Worm (Caenorhabditis elegans) whole organism, L4 larva: Measurements from ENCODE around the gene F56D1.1.
A peak's percentile ranks its signal among the peaks of the same experiment; 100 is the strongest.

Experiments used
- D1046.2 ChIP-seq: fragments of 200-800 bp; sonication (Bioruptor generic); IDR thresholded peaks from 2 replicates; pipeline ENCODE4 v1.3.6; 2022; ENCODE audit warnings: missing genetic modification characterization, missing compliant biosample characterization
- F26F4.8 ChIP-seq: fragments of 200-800 bp; sonication (Bioruptor generic); conservative IDR thresholded peaks from 2 replicates; pipeline ENCODE4 v1.3.6; 2022; ENCODE audit warnings: missing genetic modification characterization, missing compliant biosample characterization
- F49E8.2 ChIP-seq: sonication (generic microtip); optimal IDR thresholded peaks from 2 replicates; lab custom pipeline; 2016; ENCODE audit warnings: missing compliant biosample characterization, mild to moderate bottlenecking, missing genetic modification characterization, borderline replicate concordance
- Y48G9A.11 ChIP-seq: fragments of 200-800 bp; sonication (Bioruptor generic); IDR thresholded peaks from 2 replicates; pipeline ENCODE4 v1.3.6; 2022; ENCODE audit warnings: missing genetic modification reagents, missing genetic modification characterization, missing compliant biosample characterization
- Y5F2A.4 ChIP-seq: fragments of 200-800 bp; sonication (Bioruptor generic); optimal IDR thresholded peaks from 2 replicates; lab custom pipeline; 2018; ENCODE audit warnings: mild to moderate bottlenecking, missing genetic modification characterization, missing compliant biosample characterization
- Y75B8A.6 ChIP-seq: fragments of 200-800 bp; sonication (Bioruptor generic); IDR thresholded peaks from 2 replicates; pipeline ENCODE4 v1.3.6; 2022; ENCODE audit warnings: missing genetic modification reagents, missing genetic modification characterization, missing compliant biosample characterization
- ZK546.5 ChIP-seq, 2 experiments: sonication (generic microtip); optimal IDR thresholded peaks; 2 replicates each; lab custom pipeline; 2017; ENCODE audit warnings: missing biosample characterization in 2 of 2, missing genetic modification characterization in 2 of 2
- attf-4 ChIP-seq: sonication (generic microtip); optimal IDR thresholded peaks from 3 replicates; lab custom pipeline; 2017; ENCODE audit warnings: missing biosample characterization, missing genetic modification characterization
- ceh-28 ChIP-seq: fragments of 150-350 bp; optimal IDR thresholded peaks from 2 replicates; lab custom pipeline; 2014; ENCODE audit warnings: missing biosample characterization, missing genetic modification reagents, missing genetic modification characterization
- ceh-32 ChIP-seq: sonication (generic microtip); optimal IDR thresholded peaks from 2 replicates; lab custom pipeline; 2016; ENCODE audit warnings: mild to moderate bottlenecking, missing genetic modification characterization, missing compliant biosample characterization; ENCODE audit not compliant: poor library complexity
- ceh-62 ChIP-seq: sonication (generic microtip); optimal IDR thresholded peaks from 2 replicates; lab custom pipeline; 2017; ENCODE audit warnings: missing biosample characterization, missing genetic modification characterization
- cey-2 ChIP-seq: sonication (generic microtip); optimal IDR thresholded peaks from 3 replicates; lab custom pipeline; 2017; ENCODE audit warnings: missing genetic modification characterization, mild to moderate bottlenecking, missing compliant biosample characterization, antibody characterized with exemption, borderline replicate concordance; ENCODE audit not compliant: insufficient read depth
- ctbp-1 ChIP-seq: fragments of 200-800 bp; sonication (Bioruptor generic); IDR thresholded peaks from 2 replicates; pipeline ENCODE4 v1.3.6; 2022; ENCODE audit warnings: missing genetic modification reagents, missing genetic modification characterization, missing compliant biosample characterization
- daf-16 ChIP-seq, 3 experiments: sonication (generic microtip); optimal IDR thresholded peaks; 2 replicates each; lab custom pipeline; 2016 to 2017; ENCODE audit warnings: missing genetic modification characterization in 3 of 3, missing genetic modification reagents in 3 of 3, mild to moderate bottlenecking in 2 of 3, missing compliant biosample characterization in 2 of 3, missing biosample characterization in 1 of 3, moderate library complexity in 1 of 3
- daf-8 ChIP-seq: fragments of 200-800 bp; sonication (Bioruptor generic); IDR thresholded peaks from 2 replicates; pipeline ENCODE4 v1.3.6; 2022; ENCODE audit warnings: missing genetic modification characterization, missing compliant biosample characterization
- dmd-6 ChIP-seq: fragments of 200-800 bp; sonication (Bioruptor generic); IDR thresholded peaks from 2 replicates; pipeline ENCODE4 v1.3.6; 2022; ENCODE audit warnings: missing genetic modification reagents, missing genetic modification characterization, missing compliant biosample characterization
- dmd-8 ChIP-seq: fragments of 200-800 bp; sonication (Bioruptor generic); IDR thresholded peaks from 2 replicates; pipeline ENCODE4 v1.3.6; 2022; ENCODE audit warnings: missing genetic modification characterization, missing compliant biosample characterization
- dmd-9 ChIP-seq: fragments of 200-800 bp; sonication (Bioruptor generic); IDR thresholded peaks from 2 replicates; pipeline ENCODE4 v1.3.6; 2022; ENCODE audit warnings: missing genetic modification reagents, missing genetic modification characterization, missing compliant biosample characterization
- dpl-1 ChIP-seq: fragments of 150-350 bp; optimal IDR thresholded peaks from 2 replicates; lab custom pipeline; 2014; ENCODE audit warnings: missing biosample characterization, missing genetic modification reagents, missing genetic modification characterization
- egl-27 ChIP-seq: sonication (generic microtip); optimal IDR thresholded peaks from 3 replicates; lab custom pipeline; 2017; ENCODE audit warnings: missing biosample characterization, missing genetic modification reagents, missing genetic modification characterization
- egl-43 ChIP-seq: fragments of 200-800 bp; sonication (Bioruptor generic); IDR thresholded peaks from 2 replicates; pipeline ENCODE4 v1.3.6; 2022; ENCODE audit warnings: missing genetic modification reagents, missing genetic modification characterization, missing compliant biosample characterization
- fos-1 ChIP-seq: fragments of 150-350 bp; optimal IDR thresholded peaks from 2 replicates; lab custom pipeline; 2014; ENCODE audit warnings: missing biosample characterization, missing genetic modification characterization
- hif-1 ChIP-seq, 2 experiments: sonication (generic microtip); optimal IDR thresholded peaks; 2 replicates each; lab custom pipeline; 2016 to 2017; ENCODE audit warnings: missing compliant biosample characterization in 2 of 2, missing genetic modification characterization in 2 of 2, missing genetic modification reagents in 2 of 2, missing genotype in 2 of 2, mild to moderate bottlenecking in 1 of 2
- hmg-1.1 ChIP-seq: fragments of 200-800 bp; sonication (Bioruptor generic); IDR thresholded peaks from 2 replicates; pipeline ENCODE4 v1.3.6; 2022; ENCODE audit warnings: missing genetic modification reagents, missing genetic modification characterization, missing compliant biosample characterization
- jun-1 ChIP-seq: fragments of 150-350 bp; optimal IDR thresholded peaks from 2 replicates; lab custom pipeline; 2014; ENCODE audit warnings: missing biosample characterization, missing genetic modification reagents, missing genetic modification characterization
- lin-1 ChIP-seq: fragments of 200-800 bp; sonication (Bioruptor generic); IDR thresholded peaks from 2 replicates; pipeline ENCODE4 v1.3.6; 2022; ENCODE audit warnings: missing genetic modification reagents, missing genetic modification characterization, missing compliant biosample characterization
- lin-38 ChIP-seq: fragments of 200-800 bp; sonication (Bioruptor generic); IDR thresholded peaks from 2 replicates; pipeline ENCODE4 v1.3.6; 2022; ENCODE audit warnings: missing genetic modification reagents, missing genetic modification characterization, missing compliant biosample characterization
- lin-39 ChIP-seq: fragments of 150-350 bp; optimal IDR thresholded peaks from 2 replicates; lab custom pipeline; 2014; ENCODE audit warnings: missing biosample characterization, missing genetic modification reagents, missing genetic modification characterization
- lsy-2 ChIP-seq, 2 experiments: fragments of 150-350 bp in 1 of 2; sonication (generic microtip) in 1 of 2; optimal IDR thresholded peaks; 2 replicates each; lab custom pipeline; 2014 to 2017; ENCODE audit warnings: missing biosample characterization in 2 of 2, missing genetic modification characterization in 2 of 2
- mep-1 ChIP-seq: fragments of 150-350 bp; sonication (generic microtip); optimal IDR thresholded peaks from 3 replicates; lab custom pipeline; 2014; ENCODE audit warnings: missing biosample characterization, missing genetic modification characterization
- nhr-102 ChIP-seq: sonication (generic microtip); optimal IDR thresholded peaks from 2 replicates; lab custom pipeline; 2016; ENCODE audit warnings: mild to moderate bottlenecking, missing genetic modification characterization, moderate library complexity, missing compliant biosample characterization
- nhr-11 ChIP-seq: fragments of 150-350 bp; optimal IDR thresholded peaks from 2 replicates; lab custom pipeline; 2014; ENCODE audit warnings: missing biosample characterization, missing genetic modification characterization
- nhr-237 ChIP-seq: sonication (generic microtip); optimal IDR thresholded peaks from 2 replicates; lab custom pipeline; 2017; ENCODE audit warnings: missing biosample characterization, missing genetic modification characterization
- nhr-42 ChIP-seq: fragments of 200-800 bp; sonication (Bioruptor generic); IDR thresholded peaks from 2 replicates; pipeline ENCODE4 v1.3.6; 2022; ENCODE audit warnings: missing genetic modification characterization, missing compliant biosample characterization
- nhr-6 ChIP-seq: fragments of 150-350 bp; optimal IDR thresholded peaks from 2 replicates; lab custom pipeline; 2014; ENCODE audit warnings: missing biosample characterization, missing genetic modification characterization
- nhr-77 ChIP-seq: fragments of 150-350 bp; optimal IDR thresholded peaks from 2 replicates; lab custom pipeline; 2014; ENCODE audit warnings: missing biosample characterization, missing genetic modification characterization
- php-3 ChIP-seq: fragments of 200-800 bp; sonication (Bioruptor generic); IDR thresholded peaks from 2 replicates; pipeline ENCODE4 v1.3.6; 2022; ENCODE audit warnings: missing genetic modification reagents, missing genetic modification characterization, missing compliant biosample characterization
- sdz-12 ChIP-seq: fragments of 200-800 bp; sonication (Bioruptor generic); optimal IDR thresholded peaks from 2 replicates; lab custom pipeline; 2018; ENCODE audit warnings: mild to moderate bottlenecking, missing genetic modification characterization, missing compliant biosample characterization
- set-16 ChIP-seq: fragments of 200-800 bp; sonication (Bioruptor generic); IDR thresholded peaks from 2 replicates; pipeline ENCODE4 v1.3.6; 2022; ENCODE audit warnings: missing genetic modification reagents, missing genetic modification characterization, missing compliant biosample characterization
- snpc-1.2 ChIP-seq: fragments of 200-800 bp; sonication (Bioruptor generic); IDR thresholded peaks from 2 replicates; pipeline ENCODE4 v1.3.6; 2022; ENCODE audit warnings: missing genetic modification reagents, missing genetic modification characterization, missing compliant biosample characterization
- spr-3 ChIP-seq: fragments of 200-800 bp; sonication (Bioruptor generic); optimal IDR thresholded peaks from 2 replicates; lab custom pipeline; 2018; ENCODE audit warnings: mild to moderate bottlenecking, missing genetic modification characterization, missing compliant biosample characterization
- tag-97 ChIP-seq: fragments of 200-800 bp; sonication (Bioruptor generic); IDR thresholded peaks from 2 replicates; pipeline ENCODE4 v1.3.6; 2022; ENCODE audit warnings: missing genetic modification characterization, missing compliant biosample characterization
- tra-1 ChIP-seq: fragments of 200-800 bp; sonication (Bioruptor generic); IDR thresholded peaks from 2 replicates; pipeline ENCODE4 v1.3.6; 2022; ENCODE audit warnings: missing genetic modification reagents, missing genetic modification characterization, missing compliant biosample characterization
- unc-39 ChIP-seq: sonication (generic microtip); optimal IDR thresholded peaks from 2 replicates; lab custom pipeline; 2017; ENCODE audit warnings: missing biosample characterization, missing genetic modification characterization
- unc-62 ChIP-seq, 3 experiments: fragments of 150-350 bp in 1 of 3; sonication (generic microtip); optimal IDR thresholded peaks in 2 of 3; peaks in 1 of 3; 1 replicate in 1 of 3; 2 replicates in 2 of 3; lab custom pipeline; 2014 to 2017; ENCODE audit warnings: missing biosample characterization in 3 of 3, missing genetic modification characterization in 3 of 3, missing genetic modification reagents in 3 of 3, missing genotype in 1 of 3
- zfp-3 ChIP-seq: fragments of 200-800 bp; sonication (Bioruptor generic); conservative IDR thresholded peaks from 2 replicates; pipeline ENCODE4 v1.3.6; 2022; ENCODE audit warnings: missing genetic modification reagents, missing genetic modification characterization, missing compliant biosample characterization
- zip-2 ChIP-seq: fragments of 150-350 bp; optimal IDR thresholded peaks from 2 replicates; lab custom pipeline; 2014; ENCODE audit warnings: missing biosample characterization, missing genetic modification characterization
- ztf-11 ChIP-seq: fragments of 150-350 bp; optimal IDR thresholded peaks from 2 replicates; lab custom pipeline; 2014; ENCODE audit warnings: missing biosample characterization, missing genetic modification characterization
- ztf-7 ChIP-seq: fragments of 150-350 bp; optimal IDR thresholded peaks from 2 replicates; lab custom pipeline; 2014; ENCODE audit warnings: missing biosample characterization, missing genetic modification characterization

Gene F56D1.1

DNA sequence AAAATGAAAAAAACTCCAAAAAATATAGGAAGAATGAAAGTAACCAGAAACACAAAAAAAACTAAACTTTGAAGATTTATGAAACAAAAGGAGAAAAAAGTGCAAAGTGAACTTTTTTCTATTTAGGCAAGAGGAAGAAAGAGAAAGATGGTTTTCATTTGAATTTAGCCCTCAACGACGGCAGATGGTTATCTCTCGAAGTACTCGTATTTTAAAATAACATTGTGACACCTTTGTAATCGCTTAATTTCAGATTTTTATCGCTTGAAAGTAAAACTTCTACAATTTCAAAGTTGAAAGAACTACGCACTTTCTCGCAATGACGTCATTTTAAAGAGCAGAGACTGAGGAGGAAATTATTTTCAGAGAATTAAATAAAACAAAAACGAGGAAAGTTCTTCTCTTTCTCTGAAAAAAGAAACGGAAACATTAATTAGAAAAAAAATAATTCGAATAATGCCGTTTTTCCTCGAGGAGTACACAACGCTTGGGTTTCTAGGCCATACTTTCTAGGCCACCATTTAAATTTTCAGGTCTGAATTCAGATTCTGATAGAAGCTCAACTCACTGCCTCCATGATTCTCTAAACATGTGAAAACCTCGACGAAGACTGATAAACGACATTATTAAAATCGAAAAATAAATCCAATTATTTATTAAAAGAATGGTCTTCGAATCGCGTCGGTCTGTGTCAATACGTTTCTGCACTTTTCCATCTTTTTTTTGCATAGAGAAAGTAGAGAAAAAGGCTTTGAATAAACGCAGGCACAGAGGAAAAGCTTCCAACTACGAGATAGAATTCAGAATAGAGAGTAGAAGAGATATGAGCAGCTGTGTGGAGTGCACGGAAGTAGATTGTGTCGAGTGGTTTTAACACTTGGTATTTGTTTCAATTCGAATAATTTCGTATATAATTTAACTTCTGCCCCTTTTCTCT lies 33.3 kb downstream of the F56D1.1 start:
- no peak for TF ChIP-seq snpc-1.2 (GFP tag; lab: Robert Waterston, UW)
- TF ChIP-seq daf-8 (GFP tag; lab: Robert Waterston, UW), result no peak
- TF ChIP-seq ztf-11 (tag; lab: Kevin White, UChicago), result no peak
- no peak for TF ChIP-seq Y75B8A.6 (GFP tag; lab: Robert Waterston, UW)
- TF ChIP-seq dpl-1, result no peak
- TF ChIP-seq zfp-3 (GFP tag; lab: Robert Waterston, UW), result no peak
- peak; percentile 55; the same call in 1 of the 2 replicates for TF ChIP-seq Y48G9A.11 (GFP tag; lab: Robert Waterston, UW)
- TF ChIP-seq dmd-9 (GFP tag; lab: Robert Waterston, UW), result no peak
- TF ChIP-seq hif-1 (tag; optimal IDR thresholded peaks at IDR 0.05; lab: Kevin White, UChicago), result peak in 1 of 2 experiments; percentile 28
- TF ChIP-seq ceh-32 (tag; lab: Kevin White, UChicago), result no peak
- no peak for TF ChIP-seq ceh-28
- no peak for TF ChIP-seq sdz-12 (GFP tag; lab: Kevin White, UChicago)
- TF ChIP-seq egl-43 (GFP tag; lab: Robert Waterston, UW), result no peak
- TF ChIP-seq fos-1, result no peak
- TF ChIP-seq ctbp-1 (GFP tag; lab: Robert Waterston, UW), result no peak
- TF ChIP-seq php-3, result no peak
- TF ChIP-seq tag-97 (GFP tag; lab: Robert Waterston, UW), result no peak
- no peak for TF ChIP-seq nhr-42
- no peak for TF ChIP-seq set-16 (GFP tag; lab: Robert Waterston, UW)
- TF ChIP-seq lin-39 (tag; lab: Kevin White, UChicago), result no peak
- no peak for TF ChIP-seq ZK546.5 (tag; optimal IDR thresholded peaks at IDR 0.05; lab: Kevin White, UChicago)
- peak in 1 of 2 experiments; percentile 13 for TF ChIP-seq lsy-2 (tag; optimal IDR thresholded peaks at IDR 0.05; lab: Kevin White, UChicago)
- TF ChIP-seq lin-1 (GFP tag; lab: Robert Waterston, UW), result no peak
- no peak for TF ChIP-seq zip-2 (tag; lab: Kevin White, UChicago)
- no peak for TF ChIP-seq nhr-102 (tag; lab: Kevin White, UChicago)
- TF ChIP-seq egl-27 (tag; lab: Kevin White, UChicago), result no peak
- no peak for TF ChIP-seq hmg-1.1
- TF ChIP-seq D1046.2 (GFP tag; lab: Robert Waterston, UW), result no peak
- no peak for TF ChIP-seq daf-16 (GFP tag; optimal IDR thresholded peaks at IDR 0.05; lab: Kevin White, UChicago)
- no peak for TF ChIP-seq daf-16 (tag; optimal IDR thresholded peaks at IDR 0.05; lab: Kevin White, UChicago)
- 0 out of 2 replicates have a peak, but pooled peaks have one; percentile 14 for TF ChIP-seq dmd-6
- TF ChIP-seq tra-1 (GFP tag; lab: Robert Waterston, UW), result no peak
- TF ChIP-seq nhr-77 (tag; lab: Kevin White, UChicago), result no peak
- TF ChIP-seq unc-39, result no peak
- no peak for TF ChIP-seq spr-3 (GFP tag; lab: Kevin White, UChicago)
- TF ChIP-seq unc-62 (GFP tag; optimal IDR thresholded peaks at IDR 0.05 in 1 of 2; lab: Kevin White, UChicago), result peak in 1 of 2 experiments; percentile 53
- no peak for TF ChIP-seq unc-62 (tag; optimal IDR thresholded peaks at IDR 0.05; lab: Kevin White, UChicago)
- TF ChIP-seq attf-4 (tag; lab: Kevin White, UChicago), result no peak
- no peak for TF ChIP-seq mep-1
- TF ChIP-seq jun-1 (tag; lab: Kevin White, UChicago), result no peak
- TF ChIP-seq F49E8.2, result peak; percentile 43
- no peak for TF ChIP-seq nhr-6
- no peak for TF ChIP-seq ceh-62 (tag; lab: Kevin White, UChicago)
- TF ChIP-seq F26F4.8 (GFP tag; lab: Robert Waterston, UW), result no peak
- TF ChIP-seq dmd-8 (GFP tag; lab: Robert Waterston, UW), result no peak
- no peak for TF ChIP-seq nhr-11 (tag; lab: Kevin White, UChicago)
- TF ChIP-seq lin-38, result no peak
- TF ChIP-seq cey-2, result no peak
- TF ChIP-seq nhr-237 (tag; lab: Kevin White, UChicago), result no peak
- no peak for TF ChIP-seq Y5F2A.4
- no peak for TF ChIP-seq ztf-7 (tag; lab: Kevin White, UChicago)
